Fruit fly (Drosophila melanogaster) ovary, adult (tissue): Measurements from ENCODE around the gene dnt.

ENCODE experiments used
- CG17801 ChIP-seq: fragments of 200-800 bp; optimal IDR thresholded peaks from 2 replicates; lab custom pipeline; 2019; ENCODE audit warnings: missing biosample characterization, mild to moderate bottlenecking, missing genetic modification characterization, moderate library complexity; ENCODE audit not compliant: partially characterized antibody

dnt gene

dm6 chr2L:19307641-19308040 is 55.4 kb downstream of the dnt start:
- TF ChIP-seq CG17801: no peak

dm6 chr2L:19299833-19300305 is 63.2 kb downstream of the dnt start, which contains the start of the genes CG17564 and CG10750:
Gene CG17564, minus strand, starts transcription at chr2L:19299933.
Gene CG10750, plus strand, starts transcription at chr2L:19300255.
- no peak for TF ChIP-seq CG17801

- no peak for TF ChIP-seq CG17801
Measured at dm6 chr2L:19296765-19297164, 66.3 kb downstream of the dnt start.
